Worm (Caenorhabditis elegans) whole organism, late embryonic: ENCODE results near the gene srw-129.
"Not testable (repeated sequence)": the region's sequence is repeated elsewhere in the genome, so short reads cannot be mapped to it uniquely, and the experiment has no call there.

ENCODE experiments used
- C08G9.2 ChIP-seq: sonication (generic microtip); optimal IDR thresholded peaks from 2 replicates; lab custom pipeline; 2016; ENCODE audit warnings: mild to moderate bottlenecking, missing genetic modification characterization, moderate library complexity, missing compliant biosample characterization
- C38D4.7 ChIP-seq: fragments of 200-800 bp; sonication (Bioruptor generic); optimal IDR thresholded peaks from 2 replicates; lab custom pipeline; 2018; ENCODE audit warnings: mild to moderate bottlenecking, missing genetic modification characterization, moderate library complexity, missing compliant biosample characterization
- F13H6.1 ChIP-seq: sonication (generic microtip); optimal IDR thresholded peaks from 2 replicates; lab custom pipeline; 2016; ENCODE audit warnings: missing genetic modification characterization, missing compliant biosample characterization
- K02D7.2 ChIP-seq: sonication (generic microtip); optimal IDR thresholded peaks from 2 replicates; lab custom pipeline; 2017; ENCODE audit warnings: mild to moderate bottlenecking, missing genetic modification characterization, missing compliant biosample characterization
- T23F11.4 ChIP-seq: fragments of 200-800 bp; sonication (Bioruptor generic); optimal IDR thresholded peaks from 2 replicates; lab custom pipeline; 2018; ENCODE audit warnings: mild to moderate bottlenecking, missing genetic modification characterization, missing compliant biosample characterization
- ama-1 ChIP-seq: fragments of 150-350 bp; optimal IDR thresholded peaks from 2 replicates; lab custom pipeline; 2014
- ceh-14 ChIP-seq: sonication (generic microtip); optimal IDR thresholded peaks from 2 replicates; lab custom pipeline; 2016; ENCODE audit warnings: missing genotype, missing genetic modification characterization, missing compliant biosample characterization
- ceh-18 ChIP-seq: sonication (generic microtip); optimal IDR thresholded peaks from 2 replicates; lab custom pipeline; 2016; ENCODE audit warnings: missing genetic modification characterization, missing compliant biosample characterization
- ceh-19 ChIP-seq: fragments of 200-800 bp; sonication (Bioruptor generic); optimal IDR thresholded peaks from 2 replicates; lab custom pipeline; 2018; ENCODE audit warnings: mild to moderate bottlenecking, missing genetic modification characterization, missing compliant biosample characterization
- ceh-2 ChIP-seq: sonication (generic microtip); optimal IDR thresholded peaks from 2 replicates; lab custom pipeline; 2016; ENCODE audit warnings: missing genotype, missing genetic modification characterization, missing compliant biosample characterization
- ceh-22 ChIP-seq: sonication (generic microtip); optimal IDR thresholded peaks from 2 replicates; lab custom pipeline; 2017; ENCODE audit warnings: missing biosample characterization, missing genetic modification characterization
- ceh-30 ChIP-seq: fragments of 150-350 bp; optimal IDR thresholded peaks from 2 replicates; lab custom pipeline; 2014; ENCODE audit warnings: missing biosample characterization, missing genetic modification characterization
- ceh-31 ChIP-seq: sonication (generic microtip); optimal IDR thresholded peaks from 2 replicates; lab custom pipeline; 2016; ENCODE audit warnings: missing genetic modification characterization, missing compliant biosample characterization
- ceh-34 ChIP-seq: sonication (generic microtip); optimal IDR thresholded peaks from 2 replicates; lab custom pipeline; 2016; ENCODE audit warnings: mild to moderate bottlenecking, missing genetic modification characterization, missing compliant biosample characterization
- ceh-45 ChIP-seq: fragments of 200-800 bp; sonication (Bioruptor generic); IDR thresholded peaks from 2 replicates; pipeline ENCODE4 v1.3.6; 2022; ENCODE audit warnings: missing genetic modification reagents, missing genetic modification characterization, missing compliant biosample characterization
- ceh-9 ChIP-seq: sonication (generic microtip); optimal IDR thresholded peaks from 2 replicates; lab custom pipeline; 2016; ENCODE audit warnings: mild to moderate bottlenecking, missing genetic modification characterization, inconsistent platforms, missing compliant biosample characterization
- che-1 ChIP-seq: sonication (generic microtip); optimal IDR thresholded peaks from 2 replicates; lab custom pipeline; 2016; ENCODE audit warnings: mild to moderate bottlenecking, missing genetic modification characterization, missing compliant biosample characterization
- elt-4 ChIP-seq: sonication (generic microtip); optimal IDR thresholded peaks from 2 replicates; lab custom pipeline; 2016; ENCODE audit warnings: missing genetic modification characterization, missing compliant biosample characterization
- ets-4 ChIP-seq: sonication (generic microtip); optimal IDR thresholded peaks from 2 replicates; lab custom pipeline; 2016; ENCODE audit warnings: missing genetic modification characterization, missing compliant biosample characterization
- fax-1 ChIP-seq: sonication (generic microtip); optimal IDR thresholded peaks from 2 replicates; lab custom pipeline; 2016; ENCODE audit warnings: missing genotype, missing genetic modification characterization, missing compliant biosample characterization
- fkh-10 ChIP-seq: fragments of 150-350 bp; optimal IDR thresholded peaks from 2 replicates; lab custom pipeline; 2014; ENCODE audit warnings: missing biosample characterization, missing genetic modification reagents, missing genetic modification characterization
- fkh-6 ChIP-seq: sonication (generic microtip); optimal IDR thresholded peaks from 2 replicates; lab custom pipeline; 2016; ENCODE audit warnings: missing genetic modification characterization, missing compliant biosample characterization
- gmeb-2 ChIP-seq: sonication (generic microtip); optimal IDR thresholded peaks from 2 replicates; lab custom pipeline; 2016; ENCODE audit warnings: missing genetic modification characterization, inconsistent platforms, missing compliant biosample characterization
- hlh-30 ChIP-seq: sonication (generic microtip); optimal IDR thresholded peaks from 2 replicates; lab custom pipeline; 2017; ENCODE audit warnings: antibody characterized with exemption, missing genetic modification characterization, missing compliant biosample characterization; ENCODE audit not compliant: insufficient read depth
- lim-6 ChIP-seq: sonication (generic microtip); optimal IDR thresholded peaks from 2 replicates; lab custom pipeline; 2016; ENCODE audit warnings: missing genetic modification characterization, missing compliant biosample characterization
- mec-3 ChIP-seq: sonication (generic microtip); optimal IDR thresholded peaks from 2 replicates; lab custom pipeline; 2016; ENCODE audit warnings: borderline replicate concordance, missing genetic modification characterization, missing compliant biosample characterization
- nfya-1 ChIP-seq: sonication (generic microtip); optimal IDR thresholded peaks from 2 replicates; lab custom pipeline; 2017; ENCODE audit warnings: missing genetic modification characterization, mild to moderate bottlenecking, missing compliant biosample characterization, antibody characterized with exemption, moderate library complexity
- nhr-232 ChIP-seq: sonication (generic microtip); optimal IDR thresholded peaks from 2 replicates; lab custom pipeline; 2016; ENCODE audit warnings: missing genetic modification characterization, missing compliant biosample characterization
- npax-4 ChIP-seq: sonication (generic microtip); optimal IDR thresholded peaks from 2 replicates; lab custom pipeline; 2016; ENCODE audit warnings: missing genetic modification characterization, missing compliant biosample characterization
- pag-3 ChIP-seq: sonication (generic microtip); optimal IDR thresholded peaks from 2 replicates; lab custom pipeline; 2016; ENCODE audit warnings: missing compliant biosample characterization, missing genetic modification characterization, borderline replicate concordance
- pha-4 ChIP-seq: fragments of 150-350 bp; optimal IDR thresholded peaks from 2 replicates; lab custom pipeline; 2018; ENCODE audit warnings: missing biosample characterization, missing genetic modification reagents, missing genetic modification characterization
- pros-1 ChIP-seq: fragments of 150-350 bp; optimal IDR thresholded peaks from 2 replicates; lab custom pipeline; 2014; ENCODE audit warnings: missing biosample characterization, missing genetic modification reagents, missing genetic modification characterization
- rnt-1 ChIP-seq: sonication (generic microtip); optimal IDR thresholded peaks from 2 replicates; lab custom pipeline; 2016; ENCODE audit warnings: missing genetic modification characterization, missing compliant biosample characterization
- sdc-2 ChIP-seq: sonication (generic microtip); optimal IDR thresholded peaks from 2 replicates; lab custom pipeline; 2016; ENCODE audit warnings: missing genotype, missing genetic modification characterization, missing compliant biosample characterization
- sox-2 ChIP-seq: fragments of 200-800 bp; sonication (Bioruptor generic); IDR thresholded peaks from 2 replicates; pipeline ENCODE4 v1.3.6; 2022; ENCODE audit warnings: missing genetic modification reagents, missing genetic modification characterization, missing compliant biosample characterization
- syd-9 ChIP-seq: sonication (generic microtip); optimal IDR thresholded peaks from 2 replicates; lab custom pipeline; 2016; ENCODE audit warnings: mild to moderate bottlenecking, missing genetic modification characterization, moderate library complexity, missing compliant biosample characterization
- ttx-3 ChIP-seq: sonication (generic microtip); optimal IDR thresholded peaks from 2 replicates; lab custom pipeline; 2016; ENCODE audit warnings: missing genetic modification reagents, missing genetic modification characterization, missing compliant biosample characterization
- unc-3 ChIP-seq, 2 experiments: fragments of 200-800 bp in 1 of 2; sonication (Bioruptor generic) in 1 of 2; sonication (generic microtip) in 1 of 2; conservative IDR thresholded peaks in 1 of 2; optimal IDR thresholded peaks in 1 of 2; 2 replicates each; pipeline versions ENCODE4 v1.3.6 to Lab custom; 2016 to 2022; ENCODE audit warnings: missing compliant biosample characterization in 2 of 2, missing genetic modification characterization in 2 of 2, missing genetic modification reagents in 1 of 2
- unc-42 ChIP-seq: sonication (generic microtip); optimal IDR thresholded peaks from 2 replicates; lab custom pipeline; 2016; ENCODE audit warnings: missing genotype, missing genetic modification characterization, missing compliant biosample characterization
- unc-55 ChIP-seq: sonication (generic microtip); optimal IDR thresholded peaks from 2 replicates; lab custom pipeline; 2017; ENCODE audit warnings: missing biosample characterization, missing genetic modification reagents, missing genetic modification characterization
- ztf-16 ChIP-seq: sonication (generic microtip); optimal IDR thresholded peaks from 2 replicates; lab custom pipeline; 2017; ENCODE audit warnings: missing genetic modification characterization, missing compliant biosample characterization

srw-129 gene

DNA sequence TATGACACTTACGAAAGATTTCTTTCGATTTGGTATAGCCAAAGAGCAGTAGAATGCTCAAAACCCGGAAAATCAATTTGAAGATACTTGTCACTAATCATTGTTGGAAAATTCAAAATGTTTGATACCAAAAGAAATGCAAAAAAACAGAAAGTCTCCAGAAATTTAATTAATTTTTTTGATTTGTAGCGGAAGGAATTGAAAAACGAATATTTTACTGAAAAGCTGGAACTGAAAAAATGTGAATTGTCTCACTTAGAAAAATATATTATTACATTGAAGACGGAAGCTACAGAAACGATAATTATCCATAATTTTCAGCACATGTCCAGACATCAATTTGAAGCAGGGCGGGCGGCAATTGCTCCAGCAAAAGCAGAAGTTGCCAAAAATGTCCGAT is 8.8 kb upstream of the srw-129 start, which contains the start of gene srw-138:
Gene srw-138, minus strand, starts transcription at position 101 of the 400 bp plus-strand sequence.
- no peak for TF ChIP-seq ceh-19 (GFP tag; lab: Kevin White, UChicago)
- TF ChIP-seq pha-4, result no peak
- TF ChIP-seq ceh-9 (tag; lab: Kevin White, UChicago), result no peak
- TF ChIP-seq C38D4.7 (GFP tag; lab: Kevin White, UChicago), result no peak
- no peak for TF ChIP-seq ztf-16 (tag; lab: Kevin White, UChicago)
- TF ChIP-seq ceh-30 (tag; lab: Kevin White, UChicago), result no peak
- TF ChIP-seq mec-3, result no peak
- no peak for TF ChIP-seq npax-4 (tag; lab: Kevin White, UChicago)
- TF ChIP-seq fax-1 (tag; lab: Kevin White, UChicago), result no peak
- no peak for TF ChIP-seq sox-2 (GFP tag; lab: Robert Waterston, UW)
- TF ChIP-seq rnt-1 (tag; lab: Kevin White, UChicago), result no peak
- TF ChIP-seq pros-1 (tag; lab: Kevin White, UChicago), result no peak
- TF ChIP-seq che-1 (tag; lab: Kevin White, UChicago), result no peak
- no peak for TF ChIP-seq ceh-34
- no peak for TF ChIP-seq ama-1
- TF ChIP-seq nfya-1, result no peak
- TF ChIP-seq T23F11.4 (GFP tag; lab: Kevin White, UChicago), result no peak
- no peak for TF ChIP-seq ets-4 (tag; lab: Kevin White, UChicago)
- TF ChIP-seq gmeb-2 (tag; lab: Kevin White, UChicago), result no peak
- TF ChIP-seq nhr-232 (tag; lab: Kevin White, UChicago), result no peak

DNA sequence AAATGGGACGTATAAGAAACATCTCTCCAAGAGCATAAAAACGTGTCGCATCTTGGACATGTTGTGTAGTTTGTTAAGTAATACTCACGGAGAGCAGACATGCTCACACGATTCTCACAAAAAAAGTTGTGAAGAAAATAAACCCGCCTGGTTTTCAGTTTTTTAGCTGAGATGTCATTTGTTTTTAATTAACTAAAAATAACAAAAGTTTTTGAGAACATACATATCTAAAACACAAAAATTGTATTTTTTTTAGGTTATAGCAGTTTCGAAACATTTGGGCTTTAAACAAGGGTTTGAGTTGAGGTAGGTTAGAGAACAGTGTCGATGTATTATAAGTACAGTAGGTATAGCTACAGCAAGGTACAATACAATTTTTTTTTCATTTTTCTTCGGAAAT is 7.0 kb upstream of the srw-129 start, which contains the start of gene srh-88:
Gene srh-88, minus strand, starts transcription at position 101 of the 400 bp plus-strand sequence.
- TF ChIP-seq ceh-19 (GFP tag; lab: Kevin White, UChicago) (no peak), C08G9.2 (no peak), nhr-232 (tag; lab: Kevin White, UChicago) (no peak), ceh-22 (no peak), pros-1 (tag; lab: Kevin White, UChicago) (no peak), lim-6 (tag; lab: Kevin White, UChicago) (no peak), rnt-1 (tag; lab: Kevin White, UChicago) (no peak), unc-3 (GFP tag; conservative IDR thresholded peaks at IDR 0.05; lab: Robert Waterston, UW) (no peak), unc-3 (tag; optimal IDR thresholded peaks at IDR 0.05; lab: Kevin White, UChicago) (no peak), ama-1 (no peak), syd-9 (tag; lab: Kevin White, UChicago) (no peak), ceh-31 (tag; lab: Kevin White, UChicago) (no peak), ceh-14 (tag; lab: Kevin White, UChicago) (no peak), fkh-10 (GFP tag; lab: Kevin White, UChicago) (no peak)

DNA sequence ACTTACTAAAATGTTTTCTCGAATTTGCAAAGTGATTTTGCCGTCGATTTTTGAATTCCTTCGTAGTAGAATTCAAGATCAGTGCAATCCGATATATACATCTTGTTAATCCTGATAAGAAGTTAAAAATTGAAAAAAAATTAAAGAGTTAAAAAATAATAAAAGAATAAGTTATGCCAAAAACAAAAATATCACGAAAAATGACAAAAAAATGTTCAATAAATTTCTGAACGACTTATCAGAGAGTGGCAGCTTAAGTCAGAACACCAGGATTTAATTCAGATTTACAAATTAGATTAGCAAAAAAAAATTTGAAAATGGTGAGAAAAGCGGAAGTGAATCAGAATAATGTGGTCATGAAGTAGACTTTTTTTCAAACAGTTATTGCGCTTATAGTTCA is 3.5 kb downstream of the srw-129 start, which contains the start of gene srw-123:
Gene srw-123, minus strand, starts transcription at position 101 of the 400 bp plus-strand sequence.
- TF ChIP-seq npax-4 (tag; lab: Kevin White, UChicago); unc-55 (GFP tag; lab: Kevin White, UChicago); ceh-45 (GFP tag; lab: Robert Waterston, UW): not testable (repeated sequence)

DNA sequence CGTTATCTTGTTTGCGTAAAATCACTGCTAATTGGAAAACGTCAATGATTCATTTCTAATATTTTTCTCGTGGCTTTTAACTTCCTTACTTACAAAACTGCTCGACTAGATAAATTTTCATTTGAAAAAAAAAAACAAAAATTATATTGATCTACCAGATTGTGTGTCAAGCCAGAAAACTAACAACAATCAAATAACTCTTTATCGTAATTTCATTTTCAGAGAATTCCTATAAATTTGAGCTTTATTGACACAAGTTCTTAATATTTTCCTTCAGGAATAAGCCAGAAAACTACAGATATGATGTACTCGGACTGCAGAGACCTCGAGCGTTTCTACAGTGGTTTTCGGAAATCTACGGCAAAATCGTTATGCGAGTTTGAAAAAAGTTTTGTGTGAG is 4.5 kb downstream of the srw-129 start, which contains the start of gene srw-124:
Gene srw-124, plus strand, starts transcription at position 301 of the 400 bp plus-strand sequence.
- TF ChIP-seq ceh-2 (tag; lab: Kevin White, UChicago), result no peak
- no peak for TF ChIP-seq ceh-14 (tag; lab: Kevin White, UChicago)
- TF ChIP-seq T23F11.4 (GFP tag; lab: Kevin White, UChicago), result no peak
- no peak for TF ChIP-seq ceh-45 (GFP tag; lab: Robert Waterston, UW)
- TF ChIP-seq unc-55 (GFP tag; lab: Kevin White, UChicago), result no peak
- no peak for TF ChIP-seq ttx-3
- TF ChIP-seq mec-3, result no peak

DNA sequence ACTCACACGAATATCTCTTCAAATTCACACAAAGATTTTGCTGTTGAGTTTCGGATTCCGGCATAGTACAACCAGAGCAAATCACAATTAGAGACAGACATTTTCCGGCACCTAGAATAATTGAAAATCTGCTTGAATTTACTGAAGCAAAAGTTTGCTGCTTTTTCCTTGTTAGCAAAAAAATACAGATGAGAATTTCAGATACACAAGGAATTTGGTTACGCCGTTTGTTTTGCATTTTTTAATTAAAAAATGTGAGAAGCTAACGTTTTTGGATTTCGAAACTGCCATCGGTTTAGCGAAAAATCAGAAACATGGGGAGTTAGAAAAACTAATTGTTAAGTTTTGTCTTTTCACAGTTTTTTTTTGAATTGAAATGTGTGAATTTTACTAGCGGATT is 8.2 kb downstream of the srw-129 start, which contains the start of gene srw-118:
Gene srw-118, minus strand, starts transcription at position 101 of the 400 bp plus-strand sequence.
- no peak for TF ChIP-seq pag-3
- TF ChIP-seq ceh-19 (GFP tag; lab: Kevin White, UChicago), result no peak
- TF ChIP-seq lim-6 (tag; lab: Kevin White, UChicago), result no peak
- TF ChIP-seq ama-1, result no peak
- no peak for TF ChIP-seq F13H6.1 (tag; lab: Kevin White, UChicago)
- no peak for TF ChIP-seq sdc-2 (tag; lab: Kevin White, UChicago)
- no peak for TF ChIP-seq elt-4 (tag; lab: Kevin White, UChicago)
- no peak for TF ChIP-seq hlh-30 (tag; lab: Kevin White, UChicago)
- no peak for TF ChIP-seq unc-42
- TF ChIP-seq ceh-31 (tag; lab: Kevin White, UChicago), result no peak
- TF ChIP-seq ttx-3, result no peak
- TF ChIP-seq ceh-18 (tag; lab: Kevin White, UChicago), result no peak
- TF ChIP-seq ceh-9 (tag; lab: Kevin White, UChicago), result no peak
- TF ChIP-seq nfya-1, result no peak
- TF ChIP-seq ceh-22, result no peak
- TF ChIP-seq fkh-6 (tag; lab: Kevin White, UChicago), result no peak
- TF ChIP-seq K02D7.2 (tag; lab: Kevin White, UChicago), result no peak
